Fruit fly (Drosophila melanogaster) whole organism, prepupa: Measurements from ENCODE around the gene mtm.

ENCODE experiments used
- Blimp-1 ChIP-seq: fragments of 200-800 bp; sonication (Bioruptor generic); optimal IDR thresholded peaks from 3 replicates; lab custom pipeline; 2017; ENCODE audit warnings: missing biosample characterization, missing genetic modification characterization, mild to moderate bottlenecking, moderate library complexity, missing genetic modification reagents
- CG10669 ChIP-seq: fragments of 200-800 bp; sonication (Bioruptor generic); optimal IDR thresholded peaks from 3 replicates; lab custom pipeline; 2018; ENCODE audit warnings: missing biosample characterization, mild to moderate bottlenecking, missing genetic modification characterization, moderate library complexity
- CG11762 ChIP-seq: fragments of 200-800 bp; sonication (Bioruptor generic); optimal IDR thresholded peaks from 3 replicates; lab custom pipeline; 2016; ENCODE audit warnings: missing biosample characterization, missing genetic modification characterization; ENCODE audit not compliant: insufficient read depth
- CG11902 ChIP-seq: fragments of 200-800 bp; sonication (Bioruptor generic); optimal IDR thresholded peaks from 3 replicates; lab custom pipeline; 2016; ENCODE audit warnings: missing biosample characterization, missing genetic modification characterization
- CG15336 ChIP-seq: fragments of 200-800 bp; sonication (Bioruptor generic); IDR thresholded peaks from 2 replicates; pipeline ENCODE4 v1.3.6; 2022; ENCODE audit warnings: missing biosample characterization, missing genetic modification characterization
- CG1621 ChIP-seq: fragments of 200-800 bp; sonication (Bioruptor generic); optimal IDR thresholded peaks from 3 replicates; lab custom pipeline; 2018; ENCODE audit warnings: missing biosample characterization, mild to moderate bottlenecking, missing genetic modification characterization
- CG16779 ChIP-seq: fragments of 200-800 bp; sonication (Bioruptor generic); optimal IDR thresholded peaks from 3 replicates; lab custom pipeline; 2017; ENCODE audit warnings: missing biosample characterization, mild to moderate bottlenecking, missing genetic modification characterization
- CG32006 ChIP-seq: fragments of 200-800 bp; sonication (Bioruptor generic); optimal IDR thresholded peaks from 3 replicates; lab custom pipeline; 2017; ENCODE audit warnings: missing biosample characterization, mild to moderate bottlenecking, missing genetic modification characterization
- CG34406 ChIP-seq: fragments of 200-800 bp; sonication (Bioruptor generic); optimal IDR thresholded peaks from 3 replicates; lab custom pipeline; 2016; ENCODE audit warnings: missing biosample characterization, missing genetic modification characterization
- CG6163 ChIP-seq: fragments of 200-800 bp; sonication (Bioruptor generic); IDR thresholded peaks from 3 replicates; pipeline ENCODE4 v1.3.6; 2022; ENCODE audit warnings: missing biosample characterization, missing genetic modification characterization
- CG6792 ChIP-seq: fragments of 200-800 bp; sonication (Bioruptor generic); optimal IDR thresholded peaks from 3 replicates; lab custom pipeline; 2016; ENCODE audit warnings: missing biosample characterization, missing genetic modification characterization
- CG6854 ChIP-seq: fragments of 200-800 bp; sonication (Bioruptor generic); optimal IDR thresholded peaks from 2 replicates; lab custom pipeline; 2017; ENCODE audit warnings: missing biosample characterization, mild to moderate bottlenecking, missing genetic modification characterization
- CG7368 ChIP-seq: fragments of 200-800 bp; sonication (Bioruptor generic); optimal IDR thresholded peaks from 3 replicates; lab custom pipeline; 2016; ENCODE audit warnings: missing biosample characterization, missing genetic modification characterization
- CG8119 ChIP-seq: fragments of 200-800 bp; sonication (Bioruptor generic); IDR thresholded peaks from 3 replicates; pipeline ENCODE4 v1.3.6; 2022; ENCODE audit warnings: missing biosample characterization, missing genetic modification characterization
- CG8319 ChIP-seq: fragments of 200-800 bp; sonication (Bioruptor generic); optimal IDR thresholded peaks from 3 replicates; lab custom pipeline; 2016; ENCODE audit warnings: missing biosample characterization, missing genetic modification characterization
- Eip75B ChIP-seq: fragments of 200-800 bp; sonication (Bioruptor generic); optimal IDR thresholded peaks from 3 replicates; lab custom pipeline; 2016; ENCODE audit warnings: missing biosample characterization, missing genetic modification characterization
- Eip78C ChIP-seq: fragments of 200-800 bp; sonication (Bioruptor generic); peaks from one replicate; lab custom pipeline; 2016; ENCODE audit warnings: missing biosample characterization, missing genetic modification characterization
- Ets21C ChIP-seq: fragments of 200-800 bp; sonication (Bioruptor generic); optimal IDR thresholded peaks from 3 replicates; lab custom pipeline; 2016; ENCODE audit warnings: missing biosample characterization, missing genetic modification characterization
- Ets96B ChIP-seq: fragments of 200-800 bp; optimal IDR thresholded peaks from 2 replicates; lab custom pipeline; 2019; ENCODE audit warnings: missing biosample characterization, mild to moderate bottlenecking, missing genetic modification characterization, moderate library complexity
- Gug ChIP-seq: fragments of 200-800 bp; sonication (Bioruptor generic); IDR thresholded peaks from 2 replicates; pipeline ENCODE4 v1.3.6; 2022; ENCODE audit warnings: missing biosample characterization, missing genetic modification characterization
- Hr38 ChIP-seq: sonication (Bioruptor generic); optimal IDR thresholded peaks from 2 replicates; lab custom pipeline; 2016; ENCODE audit warnings: missing biosample characterization, missing genetic modification characterization
- Hr39 ChIP-seq: fragments of 200-800 bp; sonication (Bioruptor generic); optimal IDR thresholded peaks from 2 replicates; lab custom pipeline; 2016; ENCODE audit warnings: missing biosample characterization, missing genetic modification characterization
- Hr4 ChIP-seq: fragments of 200-800 bp; sonication (Bioruptor generic); optimal IDR thresholded peaks from 3 replicates; lab custom pipeline; 2016; ENCODE audit warnings: missing biosample characterization, missing genetic modification characterization
- Lpt ChIP-seq: fragments of 200-800 bp; sonication (Bioruptor generic); optimal IDR thresholded peaks from 3 replicates; lab custom pipeline; 2016; ENCODE audit warnings: missing biosample characterization, missing genetic modification characterization
- Met ChIP-seq: fragments of 200-800 bp; sonication (Bioruptor generic); optimal IDR thresholded peaks from 3 replicates; lab custom pipeline; 2016; ENCODE audit warnings: missing biosample characterization, missing genetic modification characterization
- OdsH ChIP-seq: fragments of 200-800 bp; sonication (Bioruptor generic); optimal IDR thresholded peaks from 3 replicates; lab custom pipeline; 2016; ENCODE audit warnings: missing biosample characterization, missing genetic modification characterization
- Smox ChIP-seq: fragments of 200-800 bp; sonication (Bioruptor generic); optimal IDR thresholded peaks from 3 replicates; lab custom pipeline; 2016; ENCODE audit warnings: missing biosample characterization, missing genetic modification characterization
- Sox102F ChIP-seq: fragments of 200-800 bp; sonication (Bioruptor generic); optimal IDR thresholded peaks from 2 replicates; lab custom pipeline; 2016; ENCODE audit warnings: missing biosample characterization, mild to moderate bottlenecking, missing genetic modification characterization
- Sox14 ChIP-seq: fragments of 200-800 bp; sonication (Bioruptor generic); optimal IDR thresholded peaks from 3 replicates; lab custom pipeline; 2016; ENCODE audit warnings: missing biosample characterization, missing genetic modification characterization
- Sox15 ChIP-seq: fragments of 200-800 bp; sonication (Bioruptor generic); optimal IDR thresholded peaks from 3 replicates; lab custom pipeline; 2016; ENCODE audit warnings: missing biosample characterization, missing genetic modification characterization
- achi ChIP-seq: fragments of 200-800 bp; sonication (Bioruptor generic); optimal IDR thresholded peaks from 3 replicates; lab custom pipeline; 2016; ENCODE audit warnings: missing biosample characterization, missing genetic modification characterization
- eg ChIP-seq: fragments of 200-800 bp; sonication (Bioruptor generic); IDR thresholded peaks from 3 replicates; pipeline ENCODE4 v1.3.6; 2022; ENCODE audit warnings: missing biosample characterization, missing genetic modification characterization
- esn ChIP-seq: fragments of 200-800 bp; sonication (Bioruptor generic); optimal IDR thresholded peaks from 2 replicates; lab custom pipeline; 2016; ENCODE audit warnings: missing biosample characterization, mild to moderate bottlenecking, missing genetic modification characterization, moderate library complexity
- fd59A ChIP-seq: fragments of 200-800 bp; sonication (Bioruptor generic); optimal IDR thresholded peaks from 2 replicates; lab custom pipeline; 2017; ENCODE audit warnings: missing biosample characterization, mild to moderate bottlenecking, missing genetic modification characterization, missing genetic modification reagents
- fd85E ChIP-seq: fragments of 200-800 bp; sonication (Bioruptor generic); optimal IDR thresholded peaks from 3 replicates; lab custom pipeline; 2016; ENCODE audit warnings: missing biosample characterization, missing genetic modification characterization
- lz ChIP-seq: fragments of 200-800 bp; sonication (Bioruptor generic); optimal IDR thresholded peaks from 3 replicates; lab custom pipeline; 2016; ENCODE audit warnings: missing biosample characterization, missing genetic modification characterization
- net ChIP-seq: fragments of 200-800 bp; sonication (Bioruptor generic); optimal IDR thresholded peaks from 3 replicates; lab custom pipeline; 2016; ENCODE audit warnings: missing biosample characterization, missing genetic modification characterization
- spab ChIP-seq: fragments of 200-800 bp; sonication (Bioruptor generic); optimal IDR thresholded peaks from 2 replicates; lab custom pipeline; 2017; ENCODE audit warnings: missing biosample characterization, mild to moderate bottlenecking, missing genetic modification characterization, missing genetic modification reagents
- ss ChIP-seq, 2 experiments: fragments of 200-800 bp; sonication (Bioruptor generic); optimal IDR thresholded peaks; 2 replicates in 1 of 2; 3 replicates in 1 of 2; lab custom pipeline; 2017 to 2018; ENCODE audit warnings: mild to moderate bottlenecking in 2 of 2, missing biosample characterization in 2 of 2, missing genetic modification characterization in 2 of 2, moderate library complexity in 1 of 2
- svp ChIP-seq: fragments of 200-800 bp; sonication (Bioruptor generic); peaks from one replicate; lab custom pipeline; 2016; ENCODE audit warnings: missing biosample characterization, missing genetic modification characterization
- vri ChIP-seq: fragments of 200-800 bp; sonication (Bioruptor generic); optimal IDR thresholded peaks from 3 replicates; lab custom pipeline; 2016; ENCODE audit warnings: missing biosample characterization, mild to moderate bottlenecking, missing genetic modification characterization

The mtm gene

DNA sequence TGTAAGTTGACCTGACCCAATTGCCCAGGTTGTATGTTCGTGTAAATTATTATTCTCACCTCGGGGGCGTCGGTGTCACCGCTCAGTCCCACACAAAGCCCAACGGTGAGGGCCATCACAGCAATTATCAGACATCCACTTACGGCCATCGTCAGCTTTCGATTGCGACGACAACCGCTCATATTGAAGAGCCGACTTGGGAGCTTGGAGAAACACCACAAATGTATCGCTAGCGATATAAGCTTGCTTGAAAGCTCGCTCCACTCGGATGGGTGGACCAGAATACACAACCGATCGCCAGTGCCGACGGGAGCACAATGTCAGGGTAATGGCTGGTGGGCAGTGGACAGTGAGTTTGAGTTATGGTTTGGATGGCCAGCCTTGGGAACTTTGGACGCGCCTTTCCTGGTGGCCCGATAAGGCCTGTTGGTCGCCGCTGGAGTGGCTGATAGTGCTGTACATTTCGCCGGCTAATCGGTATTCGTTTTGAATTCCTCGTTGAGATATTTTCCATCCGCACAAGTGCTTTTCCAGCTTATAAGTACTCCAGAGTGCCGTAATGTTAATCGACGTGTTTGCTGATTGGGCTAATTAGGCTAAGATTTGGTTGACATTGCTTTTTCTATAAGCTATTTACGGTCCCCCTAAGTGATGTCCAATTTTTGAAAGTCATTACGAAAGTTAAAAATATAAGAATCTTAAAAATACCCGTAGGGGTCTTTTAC is 30.1 kb downstream of the mtm start, which contains the start of gene Gal:
Gene Gal (minus strand): TSS at position 320 of the 725 bp plus-strand sequence.
- no peak for TF ChIP-seq Ets21C
- TF ChIP-seq CG11902 = no peak
- no peak for TF ChIP-seq OdsH
- peak; percentile 73 for TF ChIP-seq svp (GFP tag; lab: Kevin White, UChicago)
- TF ChIP-seq fd85E (GFP tag; lab: Kevin White, UChicago) = no peak
- TF ChIP-seq Ets96B (tag; lab: Kevin White, UChicago) = no peak
- TF ChIP-seq fd59A (GFP tag; lab: Kevin White, UChicago) = no peak
- TF ChIP-seq CG15336 (GFP tag; lab: Robert Waterston, UW) = 0 out of 2 replicates have a peak, but pooled peaks have one; percentile 29
- no peak for TF ChIP-seq ss (GFP tag; optimal IDR thresholded peaks at IDR 0.05; lab: Kevin White, UChicago)
- TF ChIP-seq Hr38 (GFP tag; lab: Kevin White, UChicago) = no peak
- TF ChIP-seq Eip75B (GFP tag; lab: Kevin White, UChicago) = no peak
- TF ChIP-seq Blimp-1 (GFP tag; lab: Kevin White, UChicago) = no peak
- no peak for TF ChIP-seq Eip78C (GFP tag; lab: Kevin White, UChicago)
- no peak for TF ChIP-seq CG16779 (tag; lab: Kevin White, UChicago)
- TF ChIP-seq Sox102F (GFP tag; lab: Kevin White, UChicago) = no peak
- no peak for TF ChIP-seq CG1621

DNA sequence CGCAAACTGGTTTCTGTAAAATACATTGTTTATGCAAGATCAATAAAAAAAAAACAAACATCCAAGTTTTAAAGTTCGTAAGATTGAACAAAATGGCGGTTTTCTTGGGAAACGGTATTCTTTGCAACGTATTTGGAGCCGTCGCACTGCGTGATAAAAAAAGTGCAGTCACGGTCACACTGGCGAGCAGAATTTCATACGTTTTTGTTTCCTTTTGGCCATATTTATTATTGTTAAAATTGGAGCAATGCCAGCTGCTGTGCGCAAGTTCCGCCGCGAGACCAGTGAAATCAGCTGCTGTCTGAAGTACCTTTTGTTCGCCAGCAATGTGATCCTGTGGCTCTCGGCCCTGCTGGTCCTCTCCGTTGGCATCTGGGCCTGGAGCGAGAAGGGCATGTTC is 36.8 kb downstream of the mtm start, which contains the start of gene Tsp26A:
Gene Tsp26A (plus strand): TSS at position 164 of the 400 bp plus-strand sequence.
- TF ChIP-seq CG1621 = no peak
- TF ChIP-seq Eip78C (GFP tag; lab: Kevin White, UChicago) = peak; percentile 41
- peak; percentile 9 for TF ChIP-seq esn (GFP tag; lab: Kevin White, UChicago)

DNA sequence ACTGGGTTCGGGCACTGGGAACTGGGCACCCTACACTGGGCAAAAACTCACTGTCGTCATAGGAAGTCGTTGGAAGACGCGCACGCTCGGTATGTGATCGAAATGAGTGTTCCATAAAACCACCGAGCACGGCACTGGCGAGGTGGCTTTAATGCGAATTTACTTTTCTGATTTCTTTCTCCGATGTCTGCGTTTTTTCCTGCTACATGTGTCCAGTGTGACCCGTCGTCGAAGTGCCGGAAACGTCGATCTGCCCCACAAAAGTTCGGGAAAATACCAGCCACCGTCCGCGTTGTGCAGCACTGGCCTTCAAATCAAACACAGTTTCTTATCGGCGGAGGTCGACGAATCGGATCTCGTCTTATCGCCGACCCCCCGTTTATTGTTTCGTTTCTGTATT is 37.6 kb downstream of the mtm start, which contains the start of gene Kdm5:
Gene Kdm5 (minus strand): TSS at position 255 of the 400 bp plus-strand sequence.
- TF ChIP-seq CG32006 (no peak), Hr39 (no peak), svp (GFP tag; lab: Kevin White, UChicago) (peak; percentile 96), CG6854 (GFP tag; lab: Kevin White, UChicago) (peak; percentile 20), CG7368 (GFP tag; lab: Kevin White, UChicago) (no peak), CG15336 (GFP tag; lab: Robert Waterston, UW) (peak; percentile 45; the same call in 1 of the 2 replicates), ss (GFP tag; optimal IDR thresholded peaks at IDR 0.05; lab: Kevin White, UChicago) (peak in 1 of 2 experiments; percentile 7), Ets21C (no peak), Eip78C (GFP tag; lab: Kevin White, UChicago) (peak; percentile 43), Sox15 (GFP tag; lab: Kevin White, UChicago) (no peak), Sox14 (GFP tag; lab: Kevin White, UChicago) (peak; percentile 41), OdsH (no peak), Sox102F (GFP tag; lab: Kevin White, UChicago) (no peak), Ets96B (tag; lab: Kevin White, UChicago) (no peak), lz (no peak), CG34406 (no peak), CG8119 (GFP tag; lab: Robert Waterston, UW) (0 out of 3 replicates have a peak, but pooled peaks have one; percentile 26), CG6792 (GFP tag; lab: Kevin White, UChicago) (no peak), CG11762 (GFP tag; lab: Kevin White, UChicago) (no peak), CG8319 (GFP tag; lab: Kevin White, UChicago) (no peak), CG10669 (GFP tag; lab: Kevin White, UChicago) (no peak), Blimp-1 (GFP tag; lab: Kevin White, UChicago) (no peak), CG6163 (GFP tag; lab: Robert Waterston, UW) (0 out of 3 replicates have a peak, but pooled peaks have one; percentile 16), Gug (GFP tag; lab: Robert Waterston, UW) (no peak), CG16779 (tag; lab: Kevin White, UChicago) (no peak), spab (no peak), achi (GFP tag; lab: Kevin White, UChicago) (no peak), net (no peak), Met (GFP tag; lab: Kevin White, UChicago) (peak; percentile 17), Hr4 (GFP tag; lab: Kevin White, UChicago) (no peak), Smox (GFP tag; lab: Kevin White, UChicago) (no peak), Lpt (GFP tag; lab: Kevin White, UChicago) (no peak), vri (GFP tag; lab: Kevin White, UChicago) (peak; percentile 28), fd85E (GFP tag; lab: Kevin White, UChicago) (no peak), eg (GFP tag; lab: Robert Waterston, UW) (peak; percentile 41; the same call in 1 of the 3 replicates), Eip75B (GFP tag; lab: Kevin White, UChicago) (peak; percentile 17), esn (GFP tag; lab: Kevin White, UChicago) (peak; percentile 23)
- TF ChIP-seq, all 60 proteins: peak for 13
